Fruit fly (Drosophila melanogaster): ENCODE results near the gene CG3769.
A peak's percentile ranks its signal among the peaks of the same experiment; 100 is the strongest.

The CG3769 gene

dm6 chr2L:9388013-9388605 lies 47.1 kb upstream of the CG3769 start (continued):
- TF ChIP-seq slp2 (GFP tag; optimal IDR thresholded peaks at IDR 0.05) (peak; percentile 93), CG4854 (GFP tag; optimal IDR thresholded peaks at IDR 0.05) (peak; percentile 44), CG7963 (GFP tag; IDR thresholded peaks at IDR 0.05; ENCODE audit: partially characterized antibody) (no peak), NfI (GFP tag; optimal IDR thresholded peaks at IDR 0.05) (peak; percentile 66), CG13424 (tag; optimal IDR thresholded peaks at IDR 0.05) (peak; percentile 9), usp (GFP tag; optimal IDR thresholded peaks at IDR 0.05) (no peak), Neu2 (GFP tag; optimal IDR thresholded peaks at IDR 0.05; ENCODE audit: borderline replicate concordance) (no peak), CG6791 (GFP tag; IDR thresholded peaks at IDR 0.05; ENCODE audit: partially characterized antibody) (no peak), CG12299 (tag; optimal IDR thresholded peaks at IDR 0.05) (no peak), bbx (GFP tag; IDR thresholded peaks at IDR 0.05; ENCODE audit: partially characterized antibody) (no peak), Doc2 (GFP tag; IDR thresholded peaks at IDR 0.05) (no peak), fd96Cb (tag; optimal IDR thresholded peaks at IDR 0.05) (peak; percentile 31), Dp (GFP tag; optimal IDR thresholded peaks at IDR 0.05) (no peak), CG2678 (tag; optimal IDR thresholded peaks at IDR 0.05) (peak; percentile 75), BEAF-32 (GFP tag; optimal IDR thresholded peaks at IDR 0.05) (no peak), B-H1 (GFP tag; IDR thresholded peaks at IDR 0.05) (peak; percentile 45; the same call in 1 of the 3 replicates), CG14710 (tag; optimal IDR thresholded peaks at IDR 0.05) (no peak), shn (GFP tag; optimal IDR thresholded peaks at IDR 0.05) (peak; percentile 86), esg (GFP tag; conservative IDR thresholded peaks at IDR 0.05) (peak; percentile 60; the same call in 1 of the 2 replicates), CG12769 (tag; optimal IDR thresholded peaks at IDR 0.05) (peak; percentile 95), HLH4C (GFP tag; IDR thresholded peaks at IDR 0.05; ENCODE audit: partially characterized antibody) (no peak), pum (GFP tag; optimal IDR thresholded peaks at IDR 0.05) (peak; percentile 59), corto (GFP tag; optimal IDR thresholded peaks at IDR 0.05) (peak; percentile 75), Six4 (GFP tag; optimal IDR thresholded peaks at IDR 0.05) (peak; percentile 18), CG17328 (GFP tag; IDR thresholded peaks at IDR 0.05) (0 out of 2 replicates have a peak, but pooled peaks have one; percentile 13), gcm (GFP tag; optimal IDR thresholded peaks at IDR 0.05) (no peak), btn (GFP tag; optimal IDR thresholded peaks at IDR 0.05) (no peak), schlank (tag; optimal IDR thresholded peaks at IDR 0.05) (peak; percentile 82), lilli (GFP tag; optimal IDR thresholded peaks at IDR 0.05) (peak; percentile 88), CG8281 (tag; optimal IDR thresholded peaks at IDR 0.05) (peak; percentile 21), CG9797 (GFP tag; optimal IDR thresholded peaks at IDR 0.05) (no peak), Drgx (GFP tag; IDR thresholded peaks at IDR 0.05) (peak; percentile 92), fru (optimal IDR thresholded peaks at IDR 0.05) (no peak), Trl (optimal IDR thresholded peaks at IDR 0.05) (no peak), Trl (GFP tag; optimal IDR thresholded peaks at IDR 0.05) (peak; percentile 89), CG1603 (tag; optimal IDR thresholded peaks at IDR 0.05) (peak; percentile 63), CG3838 (GFP tag; optimal IDR thresholded peaks at IDR 0.05) (no peak), fu2 (GFP tag; optimal IDR thresholded peaks at IDR 0.05) (peak; percentile 84), HmgZ (tag; optimal IDR thresholded peaks at IDR 0.05) (peak; percentile 64), ro (GFP tag; IDR thresholded peaks at IDR 0.05) (peak; percentile 26; the same call in 1 of the 2 replicates), trem (tag; optimal IDR thresholded peaks at IDR 0.05) (no peak), twi (tag; optimal IDR thresholded peaks at IDR 0.05) (no peak), dysf (GFP tag; IDR thresholded peaks at IDR 0.05) (peak; percentile 87), CG3995 (GFP tag; optimal IDR thresholded peaks at IDR 0.05) (peak; percentile 56), crc (GFP tag; optimal IDR thresholded peaks at IDR 0.05) (peak; percentile 50), sima (GFP tag; optimal IDR thresholded peaks at IDR 0.05) (no peak), pzg (GFP tag; optimal IDR thresholded peaks at IDR 0.05) (peak; percentile 6), tx (GFP tag; optimal IDR thresholded peaks at IDR 0.05) (peak; percentile 74), TFAM (GFP tag; optimal IDR thresholded peaks at IDR 0.05) (no peak), CG18011 (GFP tag; optimal IDR thresholded peaks at IDR 0.05) (peak; percentile 52)
